Worm (Caenorhabditis elegans) whole organism, L4 larva: ENCODE results near the gene C34E10.12.

Experiments used
- D1046.2 ChIP-seq: fragments of 200-800 bp; sonication (Bioruptor generic); IDR thresholded peaks from 2 replicates; pipeline ENCODE4 v1.3.6; 2022; ENCODE audit warnings: missing genetic modification characterization, missing compliant biosample characterization
- F37D6.2 ChIP-seq: sonication (generic microtip); optimal IDR thresholded peaks from 2 replicates; lab custom pipeline; 2016; ENCODE audit warnings: mild to moderate bottlenecking, missing genetic modification characterization, missing compliant biosample characterization
- T20F7.1 ChIP-seq: fragments of 200-800 bp; sonication (Bioruptor generic); optimal IDR thresholded peaks from 2 replicates; lab custom pipeline; 2018; ENCODE audit warnings: mild to moderate bottlenecking, missing genetic modification characterization, missing compliant biosample characterization
- T26A8.4 ChIP-seq: fragments of 200-800 bp; sonication (Bioruptor generic); IDR thresholded peaks from 2 replicates; pipeline ENCODE4 v1.3.6; 2022; ENCODE audit warnings: missing genetic modification characterization, missing compliant biosample characterization
- Y105C5A.15 ChIP-seq: fragments of 200-800 bp; sonication (Bioruptor generic); IDR thresholded peaks from 2 replicates; pipeline ENCODE4 v1.3.6; 2022; ENCODE audit warnings: missing genetic modification characterization, missing compliant biosample characterization
- Y48G9A.11 ChIP-seq: fragments of 200-800 bp; sonication (Bioruptor generic); IDR thresholded peaks from 2 replicates; pipeline ENCODE4 v1.3.6; 2022; ENCODE audit warnings: missing genetic modification reagents, missing genetic modification characterization, missing compliant biosample characterization
- Y5F2A.4 ChIP-seq: fragments of 200-800 bp; sonication (Bioruptor generic); optimal IDR thresholded peaks from 2 replicates; lab custom pipeline; 2018; ENCODE audit warnings: mild to moderate bottlenecking, missing genetic modification characterization, missing compliant biosample characterization
- aha-1 ChIP-seq: fragments of 150-350 bp; peaks from one replicate; lab custom pipeline; 2014; ENCODE audit warnings: missing biosample characterization, missing genetic modification characterization
- arid-1 ChIP-seq: fragments of 200-800 bp; sonication (Bioruptor generic); conservative IDR thresholded peaks from 2 replicates; pipeline ENCODE4 v1.3.6; 2022; ENCODE audit warnings: missing genetic modification reagents, missing genetic modification characterization, missing compliant biosample characterization
- attf-4 ChIP-seq: sonication (generic microtip); optimal IDR thresholded peaks from 3 replicates; lab custom pipeline; 2017; ENCODE audit warnings: missing biosample characterization, missing genetic modification characterization
- ceh-28 ChIP-seq: fragments of 150-350 bp; optimal IDR thresholded peaks from 2 replicates; lab custom pipeline; 2014; ENCODE audit warnings: missing biosample characterization, missing genetic modification reagents, missing genetic modification characterization
- ceh-82 ChIP-seq: sonication (generic microtip); optimal IDR thresholded peaks from 2 replicates; lab custom pipeline; 2017; ENCODE audit warnings: missing biosample characterization, missing genetic modification characterization
- ces-1 ChIP-seq: fragments of 150-350 bp; sonication (generic microtip); optimal IDR thresholded peaks from 4 replicates; lab custom pipeline; 2014; ENCODE audit warnings: missing biosample characterization, missing genetic modification reagents, missing genetic modification characterization
- ctbp-1 ChIP-seq: fragments of 200-800 bp; sonication (Bioruptor generic); IDR thresholded peaks from 2 replicates; pipeline ENCODE4 v1.3.6; 2022; ENCODE audit warnings: missing genetic modification reagents, missing genetic modification characterization, missing compliant biosample characterization
- daf-16 ChIP-seq, 3 experiments: sonication (generic microtip); optimal IDR thresholded peaks; 2 replicates each; lab custom pipeline; 2016 to 2017; ENCODE audit warnings: missing genetic modification characterization in 3 of 3, missing genetic modification reagents in 3 of 3, mild to moderate bottlenecking in 2 of 3, missing compliant biosample characterization in 2 of 3, missing biosample characterization in 1 of 3, moderate library complexity in 1 of 3
- daf-19 ChIP-seq: fragments of 200-800 bp; sonication (Bioruptor generic); conservative IDR thresholded peaks from 2 replicates; pipeline ENCODE4 v1.3.6; 2022; ENCODE audit warnings: missing genetic modification characterization, missing compliant biosample characterization
- dmd-6 ChIP-seq: fragments of 200-800 bp; sonication (Bioruptor generic); IDR thresholded peaks from 2 replicates; pipeline ENCODE4 v1.3.6; 2022; ENCODE audit warnings: missing genetic modification reagents, missing genetic modification characterization, missing compliant biosample characterization
- dmd-9 ChIP-seq: fragments of 200-800 bp; sonication (Bioruptor generic); IDR thresholded peaks from 2 replicates; pipeline ENCODE4 v1.3.6; 2022; ENCODE audit warnings: missing genetic modification reagents, missing genetic modification characterization, missing compliant biosample characterization
- dpl-1 ChIP-seq: fragments of 150-350 bp; optimal IDR thresholded peaks from 2 replicates; lab custom pipeline; 2014; ENCODE audit warnings: missing biosample characterization, missing genetic modification reagents, missing genetic modification characterization
- duxl-1 ChIP-seq: sonication (generic microtip); optimal IDR thresholded peaks from 2 replicates; lab custom pipeline; 2016; ENCODE audit warnings: mild to moderate bottlenecking, missing genetic modification characterization, moderate library complexity, missing compliant biosample characterization; ENCODE audit not compliant: poor library complexity
- dve-1 ChIP-seq: sonication (generic microtip); optimal IDR thresholded peaks from 2 replicates; lab custom pipeline; 2017; ENCODE audit warnings: antibody characterized with exemption, mild to moderate bottlenecking, missing genetic modification characterization, missing compliant biosample characterization; ENCODE audit not compliant: insufficient read depth
- egl-27 ChIP-seq: sonication (generic microtip); optimal IDR thresholded peaks from 3 replicates; lab custom pipeline; 2017; ENCODE audit warnings: missing biosample characterization, missing genetic modification reagents, missing genetic modification characterization
- fos-1 ChIP-seq: fragments of 150-350 bp; optimal IDR thresholded peaks from 2 replicates; lab custom pipeline; 2014; ENCODE audit warnings: missing biosample characterization, missing genetic modification characterization
- hlh-11 ChIP-seq: fragments of 200-800 bp; sonication (Bioruptor generic); optimal IDR thresholded peaks from 2 replicates; lab custom pipeline; 2018; ENCODE audit warnings: mild to moderate bottlenecking, missing genetic modification characterization, missing compliant biosample characterization
- hlh-30 ChIP-seq: sonication (generic microtip); optimal IDR thresholded peaks from 2 replicates; lab custom pipeline; 2017; ENCODE audit warnings: antibody characterized with exemption, mild to moderate bottlenecking, missing genetic modification characterization, missing compliant biosample characterization; ENCODE audit not compliant: insufficient read depth
- lin-38 ChIP-seq: fragments of 200-800 bp; sonication (Bioruptor generic); IDR thresholded peaks from 2 replicates; pipeline ENCODE4 v1.3.6; 2022; ENCODE audit warnings: missing genetic modification reagents, missing genetic modification characterization, missing compliant biosample characterization
- lir-3 ChIP-seq: sonication (generic microtip); optimal IDR thresholded peaks from 2 replicates; lab custom pipeline; 2016; ENCODE audit warnings: mild to moderate bottlenecking, missing genetic modification characterization, missing compliant biosample characterization
- madf-5 ChIP-seq, 2 experiments: fragments of 200-800 bp; sonication (Bioruptor generic); IDR thresholded peaks; 2 replicates each; pipeline ENCODE4 v1.3.6; 2022; ENCODE audit warnings: missing compliant biosample characterization in 2 of 2, missing genetic modification characterization in 2 of 2
- mdl-1 ChIP-seq, 2 experiments: fragments of 150-350 bp in 1 of 2; sonication (generic microtip) in 1 of 2; optimal IDR thresholded peaks; 2 replicates each; lab custom pipeline; 2014 to 2017; ENCODE audit warnings: missing biosample characterization in 2 of 2, missing genetic modification characterization in 2 of 2
- mxl-3 ChIP-seq: fragments of 200-800 bp; sonication (Bioruptor generic); optimal IDR thresholded peaks from 2 replicates; lab custom pipeline; 2018; ENCODE audit warnings: mild to moderate bottlenecking, missing genetic modification characterization, missing compliant biosample characterization
- nhr-10 ChIP-seq: fragments of 150-350 bp; optimal IDR thresholded peaks from 2 replicates; lab custom pipeline; 2014; ENCODE audit warnings: missing biosample characterization, missing genetic modification characterization
- nhr-102 ChIP-seq: sonication (generic microtip); optimal IDR thresholded peaks from 2 replicates; lab custom pipeline; 2016; ENCODE audit warnings: mild to moderate bottlenecking, missing genetic modification characterization, moderate library complexity, missing compliant biosample characterization
- nhr-11 ChIP-seq: fragments of 150-350 bp; optimal IDR thresholded peaks from 2 replicates; lab custom pipeline; 2014; ENCODE audit warnings: missing biosample characterization, missing genetic modification characterization
- nhr-111 ChIP-seq: fragments of 200-800 bp; sonication (Bioruptor generic); optimal IDR thresholded peaks from 2 replicates; lab custom pipeline; 2018; ENCODE audit warnings: mild to moderate bottlenecking, missing genetic modification characterization, missing compliant biosample characterization
- nhr-28 ChIP-seq: fragments of 150-350 bp; optimal IDR thresholded peaks from 2 replicates; lab custom pipeline; 2014; ENCODE audit warnings: missing biosample characterization, missing genetic modification characterization
- nhr-77 ChIP-seq: fragments of 150-350 bp; optimal IDR thresholded peaks from 2 replicates; lab custom pipeline; 2014; ENCODE audit warnings: missing biosample characterization, missing genetic modification characterization
- pha-4 ChIP-seq, 2 experiments: fragments of 150-350 bp in 1 of 2; fragments of 200-800 bp in 1 of 2; sonication (Bioruptor generic) in 1 of 2; IDR thresholded peaks in 1 of 2; optimal IDR thresholded peaks in 1 of 2; 2 replicates each; pipeline versions ENCODE4 v1.3.6 to Lab custom; 2014 to 2022; ENCODE audit warnings: missing genetic modification characterization in 2 of 2, missing genetic modification reagents in 2 of 2, missing biosample characterization in 1 of 2, missing compliant biosample characterization in 1 of 2
- php-3 ChIP-seq: fragments of 200-800 bp; sonication (Bioruptor generic); IDR thresholded peaks from 2 replicates; pipeline ENCODE4 v1.3.6; 2022; ENCODE audit warnings: missing genetic modification reagents, missing genetic modification characterization, missing compliant biosample characterization
- rbr-2 ChIP-seq: sonication (generic microtip); optimal IDR thresholded peaks from 2 replicates; lab custom pipeline; 2016; ENCODE audit warnings: missing genotype, missing genetic modification characterization, missing compliant biosample characterization
- sdz-12 ChIP-seq: fragments of 200-800 bp; sonication (Bioruptor generic); optimal IDR thresholded peaks from 2 replicates; lab custom pipeline; 2018; ENCODE audit warnings: mild to moderate bottlenecking, missing genetic modification characterization, missing compliant biosample characterization
- skn-1 ChIP-seq: fragments of 150-350 bp; optimal IDR thresholded peaks from 2 replicates; lab custom pipeline; 2014; ENCODE audit warnings: missing biosample characterization, missing genetic modification characterization
- snpc-1.2 ChIP-seq: fragments of 200-800 bp; sonication (Bioruptor generic); IDR thresholded peaks from 2 replicates; pipeline ENCODE4 v1.3.6; 2022; ENCODE audit warnings: missing genetic modification reagents, missing genetic modification characterization, missing compliant biosample characterization
- spr-1 ChIP-seq: sonication (generic microtip); optimal IDR thresholded peaks from 2 replicates; lab custom pipeline; 2016; ENCODE audit warnings: mild to moderate bottlenecking, missing genetic modification characterization, missing compliant biosample characterization
- tag-97 ChIP-seq: fragments of 200-800 bp; sonication (Bioruptor generic); IDR thresholded peaks from 2 replicates; pipeline ENCODE4 v1.3.6; 2022; ENCODE audit warnings: missing genetic modification characterization, missing compliant biosample characterization
- vab-7 ChIP-seq: fragments of 200-800 bp; sonication (Bioruptor generic); IDR thresholded peaks from 2 replicates; pipeline ENCODE4 v1.3.6; 2022; ENCODE audit warnings: missing genetic modification reagents, missing genetic modification characterization, missing compliant biosample characterization
- zag-1 ChIP-seq: fragments of 150-350 bp; optimal IDR thresholded peaks from 2 replicates; lab custom pipeline; 2014; ENCODE audit warnings: missing biosample characterization, missing genetic modification characterization
- zfp-2 ChIP-seq: sonication (generic microtip); optimal IDR thresholded peaks from 2 replicates; lab custom pipeline; 2016; ENCODE audit warnings: mild to moderate bottlenecking, missing genetic modification characterization, missing compliant biosample characterization
- zfp-3 ChIP-seq: fragments of 200-800 bp; sonication (Bioruptor generic); conservative IDR thresholded peaks from 2 replicates; pipeline ENCODE4 v1.3.6; 2022; ENCODE audit warnings: missing genetic modification reagents, missing genetic modification characterization, missing compliant biosample characterization
- zip-11 ChIP-seq: fragments of 200-800 bp; sonication (Bioruptor generic); IDR thresholded peaks from 2 replicates; pipeline ENCODE4 v1.3.6; 2022; ENCODE audit warnings: missing genetic modification characterization, missing compliant biosample characterization
- ztf-11 ChIP-seq: fragments of 150-350 bp; optimal IDR thresholded peaks from 2 replicates; lab custom pipeline; 2014; ENCODE audit warnings: missing biosample characterization, missing genetic modification characterization

Gene C34E10.12

ce11 chrIII:5202641-5203040 is 25.0 kb downstream of the C34E10.12 start (continued):
- TF ChIP-seq Y48G9A.11 (GFP tag; lab: Robert Waterston, UW) (no peak), D1046.2 (GFP tag; lab: Robert Waterston, UW) (no peak), daf-19 (no peak), Y5F2A.4 (no peak), daf-16 (GFP tag; optimal IDR thresholded peaks at IDR 0.05; lab: Kevin White, UChicago) (no peak), daf-16 (tag; optimal IDR thresholded peaks at IDR 0.05; lab: Kevin White, UChicago) (peak; percentile 85), T26A8.4 (GFP tag; lab: Robert Waterston, UW) (no peak), duxl-1 (no peak), zag-1 (tag; lab: Kevin White, UChicago) (no peak), madf-5 (GFP tag; IDR thresholded peaks at IDR 0.05; lab: Robert Waterston, UW) (no peak), php-3 (GFP tag; lab: Robert Waterston, UW) (no peak), sdz-12 (no peak), hlh-30 (tag; lab: Kevin White, UChicago) (peak; percentile 80), pha-4 (GFP tag; IDR thresholded peaks at IDR 0.05; lab: Robert Waterston, UW) (0 out of 2 replicates have a peak, but pooled peaks have one; percentile 18), pha-4 (tag; optimal IDR thresholded peaks at IDR 0.05; lab: Kevin White, UChicago) (no peak), fos-1 (no peak), tag-97 (GFP tag; lab: Robert Waterston, UW) (no peak), lin-38 (GFP tag; lab: Robert Waterston, UW) (no peak), dmd-9 (GFP tag; lab: Robert Waterston, UW) (no peak), ztf-11 (tag; lab: Kevin White, UChicago) (no peak), arid-1 (GFP tag; lab: Robert Waterston, UW) (no peak), nhr-10 (tag; lab: Kevin White, UChicago) (peak; percentile 47), F37D6.2 (tag; lab: Kevin White, UChicago) (no peak), Y105C5A.15 (no peak), skn-1 (tag; lab: Kevin White, UChicago) (no peak), egl-27 (no peak), nhr-11 (peak; percentile 85), mdl-1 (tag; optimal IDR thresholded peaks at IDR 0.05; lab: Kevin White, UChicago) (peak in 1 of 2 experiments; percentile 75), aha-1 (tag; lab: Kevin White, UChicago) (peak; percentile 64), snpc-1.2 (GFP tag; lab: Robert Waterston, UW) (no peak), dve-1 (tag; lab: Kevin White, UChicago) (peak; percentile 94), spr-1 (tag; lab: Kevin White, UChicago) (no peak), zip-11 (GFP tag; lab: Robert Waterston, UW) (no peak), rbr-2 (tag; lab: Kevin White, UChicago) (peak; percentile 28), zfp-3 (no peak), dpl-1 (GFP tag; lab: Kevin White, UChicago) (peak; percentile 13)

ce11 chrIII:5201267-5201666 is 26.4 kb downstream of the C34E10.12 start:
- no peak for TF ChIP-seq mxl-3
- peak; percentile 58 for TF ChIP-seq T20F7.1 (GFP tag; lab: Kevin White, UChicago)
- no peak for TF ChIP-seq attf-4 (tag; lab: Kevin White, UChicago)
- TF ChIP-seq nhr-28 (tag; lab: Kevin White, UChicago), result peak; percentile 99
- TF ChIP-seq egl-27, result no peak
- peak; percentile 79 for TF ChIP-seq nhr-102 (tag; lab: Kevin White, UChicago)
- TF ChIP-seq ces-1, result no peak
- TF ChIP-seq tag-97 (GFP tag; lab: Robert Waterston, UW), result no peak
- peak in 1 of 2 experiments; percentile 26 for TF ChIP-seq daf-16 (GFP tag; optimal IDR thresholded peaks at IDR 0.05; lab: Kevin White, UChicago)
- TF ChIP-seq daf-16 (tag; optimal IDR thresholded peaks at IDR 0.05; lab: Kevin White, UChicago), result peak; percentile 94
- TF ChIP-seq lir-3 (tag; lab: Kevin White, UChicago), result no peak
- peak; percentile 93 for TF ChIP-seq dmd-6
- no peak for TF ChIP-seq vab-7 (GFP tag; lab: Robert Waterston, UW)
- no peak for TF ChIP-seq spr-1 (tag; lab: Kevin White, UChicago)
- TF ChIP-seq duxl-1, result no peak
- TF ChIP-seq ceh-28 (tag; lab: Kevin White, UChicago), result no peak
- peak; percentile 97 for TF ChIP-seq nhr-77 (tag; lab: Kevin White, UChicago)
- TF ChIP-seq ceh-82 (tag; lab: Kevin White, UChicago), result no peak
- TF ChIP-seq ctbp-1 (GFP tag; lab: Robert Waterston, UW), result no peak
- TF ChIP-seq nhr-111 (GFP tag; lab: Kevin White, UChicago), result no peak
- TF ChIP-seq fos-1, result no peak
- no peak for TF ChIP-seq zfp-2 (tag; lab: Kevin White, UChicago)
- peak; percentile 97 for TF ChIP-seq dve-1 (tag; lab: Kevin White, UChicago)
- TF ChIP-seq hlh-11, result peak; percentile 86
